Fruit fly (Drosophila melanogaster): Measurements from ENCODE around the gene sNPF.

Gene sNPF

dm6 chr2L:19998139-19998538, 29.6 kb upstream of the sNPF start:
- TF ChIP-seq Jarid2 (GFP tag; optimal IDR thresholded peaks at IDR 0.05) = no peak
- TF ChIP-seq CG7357 (GFP tag; IDR thresholded peaks at IDR 0.05) = no peak
- TF ChIP-seq Fer2 (tag; optimal IDR thresholded peaks at IDR 0.05) = no peak
- no peak for TF ChIP-seq hbn (GFP tag; IDR thresholded peaks at IDR 0.05; ENCODE audit: partially characterized antibody)
- no peak for TF ChIP-seq CG10267 (tag; optimal IDR thresholded peaks at IDR 0.05)
- TF ChIP-seq corto (GFP tag; optimal IDR thresholded peaks at IDR 0.05) = no peak
- TF ChIP-seq CG33213 (GFP tag; optimal IDR thresholded peaks at IDR 0.05) = no peak
- peak; percentile 17 for TF ChIP-seq CG14710 (tag; optimal IDR thresholded peaks at IDR 0.05)
- TF ChIP-seq mirr (GFP tag; optimal IDR thresholded peaks at IDR 0.05) = no peak
- TF ChIP-seq lov (optimal IDR thresholded peaks at IDR 0.05) = no peak
- no peak for TF ChIP-seq lov (GFP tag; IDR thresholded peaks at IDR 0.05)
- peak; percentile 23 for TF ChIP-seq CG1603 (tag; optimal IDR thresholded peaks at IDR 0.05)
- TF ChIP-seq tup (GFP tag; optimal IDR thresholded peaks at IDR 0.05) = no peak
- no peak for TF ChIP-seq Deaf1 (tag; optimal IDR thresholded peaks at IDR 0.05)
- no peak for TF ChIP-seq Nf-YC (tag; optimal IDR thresholded peaks at IDR 0.05)
- TF ChIP-seq CG4328 (GFP tag; optimal IDR thresholded peaks at IDR 0.05) = no peak
- TF ChIP-seq ems (GFP tag; optimal IDR thresholded peaks at IDR 0.05) = no peak
- TF ChIP-seq fru (optimal IDR thresholded peaks at IDR 0.05) = no peak
- TF ChIP-seq CG11398 (GFP tag; optimal IDR thresholded peaks at IDR 0.05) = no peak
- peak; percentile 18 for TF ChIP-seq HLHmδ (GFP tag; optimal IDR thresholded peaks at IDR 0.05)
- no peak for TF ChIP-seq CrebB (tag; optimal IDR thresholded peaks at IDR 0.05)
- no peak for TF ChIP-seq disco-r (GFP tag; optimal IDR thresholded peaks at IDR 0.05)
- TF ChIP-seq CG2889 (GFP tag; IDR thresholded peaks at IDR 0.05) = no peak
- no peak for TF ChIP-seq CG6765 (GFP tag; optimal IDR thresholded peaks at IDR 0.05)
- no peak for TF ChIP-seq gce (GFP tag; IDR thresholded peaks at IDR 0.05)
- TF ChIP-seq CG12219 (GFP tag; optimal IDR thresholded peaks at IDR 0.05) = peak; percentile 15
- TF ChIP-seq her (GFP tag; optimal IDR thresholded peaks at IDR 0.05) = no peak
- no peak for TF ChIP-seq abd-A (tag; optimal IDR thresholded peaks at IDR 0.05)
- no peak for TF ChIP-seq Hr78 (GFP tag; optimal IDR thresholded peaks at IDR 0.05)
- TF ChIP-seq Stat92E (GFP tag; optimal IDR thresholded peaks at IDR 0.05) = no peak
- TF ChIP-seq CG3163 (GFP tag; optimal IDR thresholded peaks at IDR 0.05) = no peak
- TF ChIP-seq Bteb2 (GFP tag; optimal IDR thresholded peaks at IDR 0.05) = no peak
- TF ChIP-seq CG7839 (tag; optimal IDR thresholded peaks at IDR 0.05) = no peak
- no peak for TF ChIP-seq Optix (GFP tag; IDR thresholded peaks at IDR 0.05)
- TF ChIP-seq CG10543 (GFP tag; optimal IDR thresholded peaks at IDR 0.05) = no peak
- TF ChIP-seq scrt (GFP tag; optimal IDR thresholded peaks at IDR 0.05) = no peak
- TF ChIP-seq ranshi (GFP tag; IDR thresholded peaks at IDR 0.05) = no peak
- no peak for TF ChIP-seq H2.0 (GFP tag; IDR thresholded peaks at IDR 0.05)
- TF ChIP-seq vnd (GFP tag; IDR thresholded peaks at IDR 0.05; ENCODE audit: partially characterized antibody) = no peak
- no peak for TF ChIP-seq ato (GFP tag; IDR thresholded peaks at IDR 0.05; ENCODE audit: partially characterized antibody)
- no peak for TF ChIP-seq Awh (GFP tag; IDR thresholded peaks at IDR 0.05)
- no peak for TF ChIP-seq CG8924 (tag; optimal IDR thresholded peaks at IDR 0.05)
- TF ChIP-seq CG8944 (GFP tag; optimal IDR thresholded peaks at IDR 0.05) = no peak
- TF ChIP-seq crp (GFP tag; optimal IDR thresholded peaks at IDR 0.05) = no peak
- peak; percentile 61 for TF ChIP-seq ATbp (GFP tag; optimal IDR thresholded peaks at IDR 0.05)
- no peak for TF ChIP-seq CG1024 (GFP tag; IDR thresholded peaks at IDR 0.05)
- TF ChIP-seq CG2678 (tag; optimal IDR thresholded peaks at IDR 0.05) = peak; percentile 34
- TF ChIP-seq nerfin-1 (tag; optimal IDR thresholded peaks at IDR 0.05) = peak; percentile 31
- TF ChIP-seq CG17359 (tag; optimal IDR thresholded peaks at IDR 0.05) = peak; percentile 50
- peak; percentile 14 for TF ChIP-seq gem (tag; optimal IDR thresholded peaks at IDR 0.05)
- TF ChIP-seq CG17361 (GFP tag; IDR thresholded peaks at IDR 0.05) = 0 out of 3 replicates have a peak, but pooled peaks have one; percentile 18

Data from whole organism, embryonic.